Fruit fly (Drosophila melanogaster): ENCODE results near the gene CG8679.

DNA sequence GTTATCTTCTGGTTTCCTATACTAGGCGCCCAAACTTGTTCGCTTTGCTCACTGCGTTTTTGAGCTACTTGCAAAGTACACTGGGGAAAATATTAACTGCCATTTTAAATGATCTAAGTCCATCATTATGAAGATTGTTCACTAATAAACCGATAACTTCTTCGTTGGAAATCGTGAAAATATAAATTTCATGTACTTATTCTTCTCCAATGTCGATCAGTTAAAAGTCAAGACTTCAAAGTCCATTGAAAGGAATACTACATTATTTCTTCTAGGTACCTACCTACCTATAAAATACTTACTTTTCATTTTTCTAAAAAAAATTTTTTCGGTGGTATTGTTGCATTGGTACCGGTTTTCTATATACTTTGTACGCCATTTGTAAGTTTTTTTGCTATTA is 28.3 kb upstream of the CG8679 start:
- no peak for TF ChIP-seq EcR (GFP tag; optimal IDR thresholded peaks at IDR 0.05)
- TF ChIP-seq pan (optimal IDR thresholded peaks at IDR 0.05), result no peak
- no peak for TF ChIP-seq CG8478 (optimal IDR thresholded peaks at IDR 0.05)
- no peak for TF ChIP-seq Dll (optimal IDR thresholded peaks at IDR 0.05)
- no peak for TF ChIP-seq usp (GFP tag; optimal IDR thresholded peaks at IDR 0.05)
